Fruit fly (Drosophila melanogaster): ENCODE measurements around the gene CG34124.

The CG34124 gene

dm6 chr2L:4976988-4977551 is 18.9 kb downstream of the CG34124 start, which contains the start of the genes Gmd and CG3792 (continued):
- TF ChIP-seq CG9876 (GFP tag; optimal IDR thresholded peaks at IDR 0.05), result peak; percentile 75
- TF ChIP-seq chm (GFP tag; IDR thresholded peaks at IDR 0.05), result peak; percentile 91
- no peak for TF ChIP-seq Hr39 (optimal IDR thresholded peaks at IDR 0.05)
- peak; percentile 89 for TF ChIP-seq otp (GFP tag; IDR thresholded peaks at IDR 0.05)
- TF ChIP-seq nmo (GFP tag; optimal IDR thresholded peaks at IDR 0.05), result peak; percentile 97
- peak; percentile 39 for TF ChIP-seq CG14965 (GFP tag; optimal IDR thresholded peaks at IDR 0.05; ENCODE audit: borderline replicate concordance)
- TF ChIP-seq bowl (GFP tag; IDR thresholded peaks at IDR 0.05), result peak; percentile 89
- peak; percentile 63 to 95 for TF ChIP-seq bsh (GFP tag; optimal IDR thresholded peaks at IDR 0.05)
- peak; percentile 86 for TF ChIP-seq CG1529 (GFP tag; optimal IDR thresholded peaks at IDR 0.05)
- peak; percentile 94 for TF ChIP-seq NFAT (GFP tag; IDR thresholded peaks at IDR 0.05)
- TF ChIP-seq Meics (GFP tag; optimal IDR thresholded peaks at IDR 0.05), result peak; percentile 96
- peak; percentile 93 for TF ChIP-seq CG8765 (GFP tag; IDR thresholded peaks at IDR 0.05)
- peak; percentile 86 for TF ChIP-seq repo (GFP tag; optimal IDR thresholded peaks at IDR 0.05)
- peak; percentile 82 for TF ChIP-seq Doc2 (GFP tag; IDR thresholded peaks at IDR 0.05)
- TF ChIP-seq prd (optimal IDR thresholded peaks at IDR 0.05), result no peak
- peak; percentile 97 for TF ChIP-seq prd (GFP tag; IDR thresholded peaks at IDR 0.05)
- TF ChIP-seq pfk (GFP tag; optimal IDR thresholded peaks at IDR 0.05), result peak; percentile 56
- TF ChIP-seq danr (GFP tag; IDR thresholded peaks at IDR 0.05), result peak; percentile 93
- peak; percentile 95 for TF ChIP-seq CG17829 (tag; optimal IDR thresholded peaks at IDR 0.05)
- peak; percentile 88 for TF ChIP-seq Bdp1 (GFP tag; optimal IDR thresholded peaks at IDR 0.05)
- peak; percentile 92 for TF ChIP-seq ttk (GFP tag; IDR thresholded peaks at IDR 0.05)
- TF ChIP-seq CG4404 (GFP tag; IDR thresholded peaks at IDR 0.05), result peak; percentile 96
- peak; percentile 95 for TF ChIP-seq jumu (GFP tag; optimal IDR thresholded peaks at IDR 0.05)
- no peak for TF ChIP-seq CG1832 (GFP tag; optimal IDR thresholded peaks at IDR 0.05)
- TF ChIP-seq CG13296 (GFP tag; optimal IDR thresholded peaks at IDR 0.05), result peak; percentile 95
- peak; percentile 95 for TF ChIP-seq Ssrp (tag; optimal IDR thresholded peaks at IDR 0.05)
- TF ChIP-seq ssp (GFP tag; IDR thresholded peaks at IDR 0.05), result peak; percentile 91
- TF ChIP-seq row (GFP tag; IDR thresholded peaks at IDR 0.05), result peak; percentile 99
- TF ChIP-seq CG11695 (GFP tag; IDR thresholded peaks at IDR 0.05), result peak; percentile 96
- TF ChIP-seq CG2120 (GFP tag; optimal IDR thresholded peaks at IDR 0.05), result peak; percentile 97
- peak; percentile 89 for TF ChIP-seq CG16779 (GFP tag; IDR thresholded peaks at IDR 0.05)
- TF ChIP-seq dmrt11E (tag; optimal IDR thresholded peaks at IDR 0.05), result peak; percentile 95
- peak; percentile 93 for TF ChIP-seq gsb-n (tag; optimal IDR thresholded peaks at IDR 0.05)
- peak; percentile 85 for TF ChIP-seq D19B (GFP tag; optimal IDR thresholded peaks at IDR 0.05)
- TF ChIP-seq CG4424 (GFP tag; optimal IDR thresholded peaks at IDR 0.05), result peak; percentile 97
- TF ChIP-seq Trl (optimal IDR thresholded peaks at IDR 0.05), result no peak
- peak; percentile 94 for TF ChIP-seq Trl (GFP tag; optimal IDR thresholded peaks at IDR 0.05)
- peak; percentile 87 for TF ChIP-seq Ets97D (GFP tag; optimal IDR thresholded peaks at IDR 0.05)
- TF ChIP-seq dimm (GFP tag; IDR thresholded peaks at IDR 0.05), result peak; percentile 84
- TF ChIP-seq pros (GFP tag; optimal IDR thresholded peaks at IDR 0.05), result peak; percentile 64
- TF ChIP-seq CG12071 (GFP tag; optimal IDR thresholded peaks at IDR 0.05), result no peak
- TF ChIP-seq zen (tag; optimal IDR thresholded peaks at IDR 0.05), result peak; percentile 93
- TF ChIP-seq CG7786 (GFP tag; optimal IDR thresholded peaks at IDR 0.05), result peak; percentile 93
- peak; percentile 97 for TF ChIP-seq sob (GFP tag; IDR thresholded peaks at IDR 0.05)
- peak; percentile 95 for TF ChIP-seq gem (tag; optimal IDR thresholded peaks at IDR 0.05)
- peak; percentile 95 for TF ChIP-seq klu (GFP tag; IDR thresholded peaks at IDR 0.05)
- TF ChIP-seq az2 (GFP tag; optimal IDR thresholded peaks at IDR 0.05), result peak; percentile 95
- TF ChIP-seq CG4360 (GFP tag; IDR thresholded peaks at IDR 0.05), result peak; percentile 70
- TF ChIP-seq Vsx1 (GFP tag; optimal IDR thresholded peaks at IDR 0.05), result no peak
- TF ChIP-seq sisA (GFP tag; IDR thresholded peaks at IDR 0.05), result peak; percentile 95
- peak; percentile 95 for TF ChIP-seq CG4854 (GFP tag; optimal IDR thresholded peaks at IDR 0.05)
- TF ChIP-seq unpg (GFP tag; optimal IDR thresholded peaks at IDR 0.05), result peak; percentile 96

Measured in whole organism, embryonic.